Fruit fly (Drosophila melanogaster): ENCODE results near the gene CG1523.
A peak's percentile ranks its signal among the peaks of the same experiment; 100 is the strongest.

Gene CG1523

dm6 chr3R:28846877-28847529, 27.5 kb upstream of the CG1523 start:
- TF ChIP-seq noc (tag; optimal IDR thresholded peaks at IDR 0.05) = no peak

dm6 chr3R:28845981-28846380, 26.5 kb upstream of the CG1523 start:
- no peak for TF ChIP-seq noc (tag; optimal IDR thresholded peaks at IDR 0.05)

- peak; percentile 24 for TF ChIP-seq noc (tag; optimal IDR thresholded peaks at IDR 0.05)
These were observed 26.0 kb upstream of the CG1523 start for dm6 chr3R:28845377-28845876.

- peak; percentile 72 for TF ChIP-seq noc (tag; optimal IDR thresholded peaks at IDR 0.05)
These were observed 25.3 kb upstream of the CG1523 start, which contains the start of the genes Apc and spg for dm6 chr3R:28844611-28845376. Apc (minus strand) TSS chr3R:28844748. spg (plus strand) TSS chr3R:28845270.

- TF ChIP-seq noc (tag; optimal IDR thresholded peaks at IDR 0.05) = no peak
These were observed 24.5 kb upstream of the CG1523 start for dm6 chr3R:28843776-28844610.

- TF ChIP-seq noc (tag; optimal IDR thresholded peaks at IDR 0.05) = no peak
These were observed 23.0 kb upstream of the CG1523 start for dm6 chr3R:28842431-28842830.

- TF ChIP-seq noc (tag; optimal IDR thresholded peaks at IDR 0.05) = no peak
These were observed 22.5 kb upstream of the CG1523 start for dm6 chr3R:28841968-28842367.

dm6 chr3R:28840620-28841019, 21.2 kb upstream of the CG1523 start:
- no peak for TF ChIP-seq noc (tag; optimal IDR thresholded peaks at IDR 0.05)

dm6 chr3R:28831626-28832267, 12.3 kb upstream of the CG1523 start, which contains the start of gene WASp:
WASp (minus strand) TSS chr3R:28832024.
- TF ChIP-seq noc (tag; optimal IDR thresholded peaks at IDR 0.05) = no peak

dm6 chr3R:28831172-28831571, 11.7 kb upstream of the CG1523 start:
- no peak for TF ChIP-seq noc (tag; optimal IDR thresholded peaks at IDR 0.05)

- TF ChIP-seq noc (tag; optimal IDR thresholded peaks at IDR 0.05) = peak; percentile 3
These were observed 11.3 kb upstream of the CG1523 start for dm6 chr3R:28830746-28831145.

dm6 chr3R:28829328-28829916, 10.0 kb upstream of the CG1523 start:
- no peak for TF ChIP-seq noc (tag; optimal IDR thresholded peaks at IDR 0.05)

- TF ChIP-seq noc (tag; optimal IDR thresholded peaks at IDR 0.05) = no peak
These were observed 7.8 kb upstream of the CG1523 start for dm6 chr3R:28827222-28827621.

dm6 chr3R:28811677-28812465, 7.6 kb downstream of the CG1523 start, which contains the start of gene Prp39:
Prp39 (plus strand) TSS chr3R:28812102.
- TF ChIP-seq noc (tag; optimal IDR thresholded peaks at IDR 0.05) = no peak
